Worm (Caenorhabditis elegans) whole organism, midembryonic: ENCODE measurements around the gene F56C9.8.

ENCODE experiments used
- T22C8.4 ChIP-seq: fragments of 200-800 bp; sonication (Bioruptor generic); IDR thresholded peaks from 2 replicates; pipeline ENCODE4 v1.3.6; 2022; ENCODE audit warnings: missing genetic modification characterization, missing compliant biosample characterization
- cog-1 ChIP-seq: sonication (generic microtip); optimal IDR thresholded peaks from 2 replicates; lab custom pipeline; 2016; ENCODE audit warnings: missing genetic modification characterization, missing compliant biosample characterization
- flt-1 ChIP-seq: fragments of 200-800 bp; sonication (Bioruptor generic); IDR thresholded peaks from 2 replicates; pipeline ENCODE4 v1.3.6; 2022; ENCODE audit warnings: missing genetic modification characterization, missing compliant biosample characterization
- klf-2 ChIP-seq: fragments of 200-800 bp; sonication (Bioruptor generic); conservative IDR thresholded peaks from 2 replicates; pipeline ENCODE4 v1.3.6; 2022; ENCODE audit warnings: missing genetic modification reagents, missing genetic modification characterization, missing compliant biosample characterization
- tab-1 ChIP-seq: fragments of 200-800 bp; sonication (Bioruptor generic); IDR thresholded peaks from 2 replicates; pipeline ENCODE4 v1.3.6; 2022; ENCODE audit warnings: missing genetic modification characterization, missing compliant biosample characterization
- ztf-23 ChIP-seq: fragments of 200-800 bp; sonication (Bioruptor generic); IDR thresholded peaks from 2 replicates; pipeline ENCODE4 v1.3.6; 2022; ENCODE audit warnings: missing genetic modification reagents, missing genetic modification characterization, missing compliant biosample characterization
- ztf-29 ChIP-seq: fragments of 200-800 bp; sonication (Bioruptor generic); IDR thresholded peaks from 2 replicates; pipeline ENCODE4 v1.3.6; 2022; ENCODE audit warnings: missing genetic modification reagents, missing genetic modification characterization, missing compliant biosample characterization

DNA sequence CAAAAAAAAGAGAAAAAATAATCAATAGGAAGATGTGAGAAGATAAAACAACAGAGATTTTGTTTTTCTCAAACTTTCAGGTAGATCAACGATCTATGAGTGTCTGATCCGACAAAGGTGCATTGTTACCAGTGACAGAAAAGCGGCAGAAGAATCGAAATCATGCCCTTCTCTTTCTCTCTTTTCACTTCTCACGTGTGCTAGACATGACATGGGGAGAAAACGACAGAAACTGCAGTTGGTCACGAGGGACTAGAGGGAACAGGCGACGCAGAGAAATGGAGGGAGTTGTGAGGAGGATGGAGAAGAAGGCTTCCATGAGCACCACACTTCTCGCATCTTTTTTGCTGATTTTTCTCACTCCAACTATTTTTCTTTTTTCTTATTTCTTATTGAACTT, 15.9 kb upstream of the F56C9.8 start, which contains the start of gene F56C9.10:
- peak; percentile 65; the same call in 1 of the 2 replicates for TF ChIP-seq ztf-23 (GFP tag; lab: Robert Waterston, UW)
- TF ChIP-seq ztf-29 (GFP tag; lab: Robert Waterston, UW), result no peak
- no peak for TF ChIP-seq klf-2 (GFP tag; lab: Robert Waterston, UW)
- TF ChIP-seq T22C8.4, result no peak
- TF ChIP-seq cog-1 (tag; lab: Kevin White, UChicago), result no peak
- no peak for TF ChIP-seq flt-1 (GFP tag; lab: Robert Waterston, UW)
- TF ChIP-seq tab-1 (GFP tag; lab: Robert Waterston, UW), result no peak
